Fruit fly (Drosophila melanogaster) whole organism, prepupa: Measurements from ENCODE around the gene TyrR.

Experiments
- Eip78C ChIP-seq: fragments of 200-800 bp; sonication (Bioruptor generic); peaks from one replicate; lab custom pipeline; 2016; ENCODE audit warnings: missing biosample characterization, missing genetic modification characterization
- Hr39 ChIP-seq: fragments of 200-800 bp; sonication (Bioruptor generic); optimal IDR thresholded peaks from 2 replicates; lab custom pipeline; 2016; ENCODE audit warnings: missing biosample characterization, missing genetic modification characterization

DNA sequence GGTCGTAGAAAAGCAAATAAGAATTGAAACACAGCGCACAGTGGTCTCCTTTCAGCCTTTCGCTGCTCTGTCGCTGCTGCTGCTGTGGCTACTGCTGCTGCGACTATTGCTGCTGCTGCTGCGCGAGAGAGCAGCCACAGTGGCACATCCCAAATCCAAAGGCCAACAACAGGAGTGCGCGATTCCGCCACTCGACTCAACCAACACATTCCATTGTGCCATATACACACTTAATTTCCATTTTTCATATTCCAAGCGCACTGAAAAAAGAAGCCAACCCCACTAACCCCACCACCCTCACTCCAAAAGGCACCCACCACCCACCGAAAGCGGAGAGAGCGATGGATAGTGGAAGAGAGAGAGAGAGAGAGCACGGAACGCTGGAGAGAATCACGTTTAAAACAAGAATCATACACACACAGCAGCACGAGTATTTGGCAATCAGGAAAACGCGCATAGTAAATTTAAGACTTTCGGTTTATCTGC is 13.2 kb upstream of the TyrR start:
- no peak for TF ChIP-seq Hr39
- no peak for TF ChIP-seq Eip78C (GFP tag; lab: Kevin White, UChicago)
